Worm (Caenorhabditis elegans) whole organism, late embryonic: ENCODE results near the gene F42H10.2.

ENCODE experiments used
- C08G9.2 ChIP-seq: sonication (generic microtip); optimal IDR thresholded peaks from 2 replicates; lab custom pipeline; 2016; ENCODE audit warnings: mild to moderate bottlenecking, missing genetic modification characterization, moderate library complexity, missing compliant biosample characterization
- T23F11.4 ChIP-seq: fragments of 200-800 bp; sonication (Bioruptor generic); optimal IDR thresholded peaks from 2 replicates; lab custom pipeline; 2018; ENCODE audit warnings: mild to moderate bottlenecking, missing genetic modification characterization, missing compliant biosample characterization
- Y22D7AL.16 ChIP-seq: sonication (generic microtip); optimal IDR thresholded peaks from 2 replicates; lab custom pipeline; 2016; ENCODE audit warnings: missing genetic modification characterization, missing compliant biosample characterization
- ahr-1 ChIP-seq: sonication (generic microtip); optimal IDR thresholded peaks from 2 replicates; lab custom pipeline; 2016; ENCODE audit warnings: missing genetic modification characterization, missing compliant biosample characterization
- ama-1 ChIP-seq: fragments of 150-350 bp; optimal IDR thresholded peaks from 2 replicates; lab custom pipeline; 2014
- ceh-14 ChIP-seq: sonication (generic microtip); optimal IDR thresholded peaks from 2 replicates; lab custom pipeline; 2016; ENCODE audit warnings: missing genotype, missing genetic modification characterization, missing compliant biosample characterization
- ceh-18 ChIP-seq: sonication (generic microtip); optimal IDR thresholded peaks from 2 replicates; lab custom pipeline; 2016; ENCODE audit warnings: missing genetic modification characterization, missing compliant biosample characterization
- ceh-2 ChIP-seq: sonication (generic microtip); optimal IDR thresholded peaks from 2 replicates; lab custom pipeline; 2016; ENCODE audit warnings: missing genotype, missing genetic modification characterization, missing compliant biosample characterization
- ceh-24 ChIP-seq: sonication (generic microtip); optimal IDR thresholded peaks from 2 replicates; lab custom pipeline; 2016; ENCODE audit warnings: mild to moderate bottlenecking, missing genetic modification characterization, missing compliant biosample characterization
- ceh-30 ChIP-seq: fragments of 150-350 bp; optimal IDR thresholded peaks from 2 replicates; lab custom pipeline; 2014; ENCODE audit warnings: missing biosample characterization, missing genetic modification characterization
- ceh-31 ChIP-seq: sonication (generic microtip); optimal IDR thresholded peaks from 2 replicates; lab custom pipeline; 2016; ENCODE audit warnings: missing genetic modification characterization, missing compliant biosample characterization
- ceh-34 ChIP-seq: sonication (generic microtip); optimal IDR thresholded peaks from 2 replicates; lab custom pipeline; 2016; ENCODE audit warnings: mild to moderate bottlenecking, missing genetic modification characterization, missing compliant biosample characterization
- ceh-45 ChIP-seq: fragments of 200-800 bp; sonication (Bioruptor generic); IDR thresholded peaks from 2 replicates; pipeline ENCODE4 v1.3.6; 2022; ENCODE audit warnings: missing genetic modification reagents, missing genetic modification characterization, missing compliant biosample characterization
- ceh-48 ChIP-seq: sonication (generic microtip); optimal IDR thresholded peaks from 2 replicates; lab custom pipeline; 2016; ENCODE audit warnings: missing genetic modification characterization, inconsistent platforms, missing compliant biosample characterization
- ceh-6 ChIP-seq: fragments of 200-800 bp; sonication (Bioruptor generic); optimal IDR thresholded peaks from 2 replicates; lab custom pipeline; 2018; ENCODE audit warnings: mild to moderate bottlenecking, missing genetic modification characterization, missing compliant biosample characterization
- che-1 ChIP-seq: sonication (generic microtip); optimal IDR thresholded peaks from 2 replicates; lab custom pipeline; 2016; ENCODE audit warnings: mild to moderate bottlenecking, missing genetic modification characterization, missing compliant biosample characterization
- dmd-4 ChIP-seq: sonication (generic microtip); optimal IDR thresholded peaks from 2 replicates; lab custom pipeline; 2016; ENCODE audit warnings: borderline replicate concordance, missing genetic modification characterization, missing compliant biosample characterization
- elt-4 ChIP-seq: sonication (generic microtip); optimal IDR thresholded peaks from 2 replicates; lab custom pipeline; 2016; ENCODE audit warnings: missing genetic modification characterization, missing compliant biosample characterization
- ets-4 ChIP-seq: sonication (generic microtip); optimal IDR thresholded peaks from 2 replicates; lab custom pipeline; 2016; ENCODE audit warnings: missing genetic modification characterization, missing compliant biosample characterization
- fax-1 ChIP-seq: sonication (generic microtip); optimal IDR thresholded peaks from 2 replicates; lab custom pipeline; 2016; ENCODE audit warnings: missing genotype, missing genetic modification characterization, missing compliant biosample characterization
- gmeb-2 ChIP-seq: sonication (generic microtip); optimal IDR thresholded peaks from 2 replicates; lab custom pipeline; 2016; ENCODE audit warnings: missing genetic modification characterization, inconsistent platforms, missing compliant biosample characterization
- hlh-13 ChIP-seq: fragments of 200-800 bp; sonication (Bioruptor generic); optimal IDR thresholded peaks from 2 replicates; lab custom pipeline; 2018; ENCODE audit warnings: mild to moderate bottlenecking, missing genetic modification characterization, missing compliant biosample characterization
- hlh-30 ChIP-seq: sonication (generic microtip); optimal IDR thresholded peaks from 2 replicates; lab custom pipeline; 2017; ENCODE audit warnings: antibody characterized with exemption, missing genetic modification characterization, missing compliant biosample characterization; ENCODE audit not compliant: insufficient read depth
- hlh-6 ChIP-seq: sonication (generic microtip); optimal IDR thresholded peaks from 2 replicates; lab custom pipeline; 2016; ENCODE audit warnings: missing genotype, missing genetic modification characterization, missing compliant biosample characterization
- lim-6 ChIP-seq: sonication (generic microtip); optimal IDR thresholded peaks from 2 replicates; lab custom pipeline; 2016; ENCODE audit warnings: missing genetic modification characterization, missing compliant biosample characterization
- lin-11 ChIP-seq: fragments of 200-800 bp; sonication (Bioruptor generic); optimal IDR thresholded peaks from 2 replicates; lab custom pipeline; 2018; ENCODE audit warnings: mild to moderate bottlenecking, missing genetic modification characterization, missing compliant biosample characterization
- madf-2 ChIP-seq: sonication (generic microtip); optimal IDR thresholded peaks from 2 replicates; lab custom pipeline; 2017; ENCODE audit warnings: missing genetic modification characterization, missing compliant biosample characterization
- nfya-1 ChIP-seq: sonication (generic microtip); optimal IDR thresholded peaks from 2 replicates; lab custom pipeline; 2017; ENCODE audit warnings: missing genetic modification characterization, mild to moderate bottlenecking, missing compliant biosample characterization, antibody characterized with exemption, moderate library complexity
- nhr-11 ChIP-seq: fragments of 150-350 bp; optimal IDR thresholded peaks from 2 replicates; lab custom pipeline; 2014; ENCODE audit warnings: missing biosample characterization, missing genetic modification characterization
- npax-4 ChIP-seq: sonication (generic microtip); optimal IDR thresholded peaks from 2 replicates; lab custom pipeline; 2016; ENCODE audit warnings: missing genetic modification characterization, missing compliant biosample characterization
- odd-2 ChIP-seq: sonication (generic microtip); optimal IDR thresholded peaks from 2 replicates; lab custom pipeline; 2017; ENCODE audit warnings: antibody characterized with exemption, mild to moderate bottlenecking, missing genetic modification characterization, missing compliant biosample characterization
- pat-9 ChIP-seq: fragments of 200-800 bp; sonication (Bioruptor generic); optimal IDR thresholded peaks from 2 replicates; lab custom pipeline; 2018; ENCODE audit warnings: mild to moderate bottlenecking, missing genetic modification characterization, moderate library complexity, missing compliant biosample characterization
- pax-1 ChIP-seq: fragments of 150-350 bp; optimal IDR thresholded peaks from 2 replicates; lab custom pipeline; 2014; ENCODE audit warnings: missing biosample characterization, missing genetic modification characterization
- pros-1 ChIP-seq: fragments of 150-350 bp; optimal IDR thresholded peaks from 2 replicates; lab custom pipeline; 2014; ENCODE audit warnings: missing biosample characterization, missing genetic modification reagents, missing genetic modification characterization
- ref-2 ChIP-seq: sonication (generic microtip); optimal IDR thresholded peaks from 2 replicates; lab custom pipeline; 2016; ENCODE audit warnings: missing genetic modification characterization, missing compliant biosample characterization
- rnt-1 ChIP-seq: sonication (generic microtip); optimal IDR thresholded peaks from 2 replicates; lab custom pipeline; 2016; ENCODE audit warnings: missing genetic modification characterization, missing compliant biosample characterization
- sox-2 ChIP-seq: fragments of 200-800 bp; sonication (Bioruptor generic); IDR thresholded peaks from 2 replicates; pipeline ENCODE4 v1.3.6; 2022; ENCODE audit warnings: missing genetic modification reagents, missing genetic modification characterization, missing compliant biosample characterization
- sox-4 ChIP-seq: sonication (generic microtip); optimal IDR thresholded peaks from 2 replicates; lab custom pipeline; 2017; ENCODE audit warnings: mild to moderate bottlenecking, missing genetic modification characterization, inconsistent platforms, missing compliant biosample characterization
- tbx-2 ChIP-seq: sonication (generic microtip); optimal IDR thresholded peaks from 2 replicates; lab custom pipeline; 2016; ENCODE audit warnings: missing genetic modification characterization, missing compliant biosample characterization
- ttx-3 ChIP-seq: sonication (generic microtip); optimal IDR thresholded peaks from 2 replicates; lab custom pipeline; 2016; ENCODE audit warnings: missing genetic modification reagents, missing genetic modification characterization, missing compliant biosample characterization
- unc-3 ChIP-seq, 2 experiments: fragments of 200-800 bp in 1 of 2; sonication (Bioruptor generic) in 1 of 2; sonication (generic microtip) in 1 of 2; conservative IDR thresholded peaks in 1 of 2; optimal IDR thresholded peaks in 1 of 2; 2 replicates each; pipeline versions ENCODE4 v1.3.6 to Lab custom; 2016 to 2022; ENCODE audit warnings: missing compliant biosample characterization in 2 of 2, missing genetic modification characterization in 2 of 2, missing genetic modification reagents in 1 of 2
- unc-42 ChIP-seq: sonication (generic microtip); optimal IDR thresholded peaks from 2 replicates; lab custom pipeline; 2016; ENCODE audit warnings: missing genotype, missing genetic modification characterization, missing compliant biosample characterization
- unc-55 ChIP-seq: sonication (generic microtip); optimal IDR thresholded peaks from 2 replicates; lab custom pipeline; 2017; ENCODE audit warnings: missing biosample characterization, missing genetic modification reagents, missing genetic modification characterization
- unc-86 ChIP-seq: sonication (generic microtip); optimal IDR thresholded peaks from 2 replicates; lab custom pipeline; 2016; ENCODE audit warnings: missing genetic modification characterization, missing compliant biosample characterization
- zip-5 ChIP-seq: sonication (generic microtip); optimal IDR thresholded peaks from 2 replicates; lab custom pipeline; 2016; ENCODE audit warnings: missing genetic modification characterization, missing compliant biosample characterization
- ztf-16 ChIP-seq: sonication (generic microtip); optimal IDR thresholded peaks from 2 replicates; lab custom pipeline; 2017; ENCODE audit warnings: missing genetic modification characterization, missing compliant biosample characterization

Gene F42H10.2

DNA sequence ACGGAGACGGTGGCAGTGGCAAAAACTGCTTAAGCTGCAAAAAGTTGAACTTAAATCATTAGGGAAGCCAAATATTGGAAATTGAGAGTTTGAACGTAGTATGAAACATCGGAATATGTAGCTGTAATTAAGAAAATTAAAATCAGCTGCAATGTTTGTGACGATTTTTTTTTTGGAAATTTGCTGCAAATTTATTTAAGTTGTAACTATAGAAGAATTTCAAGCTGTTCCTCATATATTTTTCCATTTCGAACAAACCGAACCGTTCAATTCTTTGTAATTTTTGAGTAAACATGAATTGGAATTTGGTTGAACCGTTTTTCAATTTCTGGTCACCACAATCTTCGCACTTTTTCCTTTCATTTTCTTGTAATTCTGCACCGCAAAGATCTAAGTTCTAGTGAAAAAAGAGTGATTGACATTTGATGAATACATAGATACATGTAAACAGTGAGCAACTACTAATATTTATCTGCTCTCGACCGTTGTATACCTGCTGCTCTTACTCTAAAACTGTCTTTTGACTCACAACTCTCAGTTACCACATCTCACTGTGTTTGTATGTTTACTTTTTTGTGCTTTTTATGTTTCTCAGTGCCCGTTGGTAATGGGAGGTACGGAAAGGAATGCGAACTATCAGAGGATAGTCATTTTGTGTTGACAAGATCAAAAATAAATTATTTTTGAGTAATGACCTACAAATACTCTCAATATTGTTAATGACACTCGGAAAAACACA lies 31.4 kb downstream of the F42H10.2 start:
- no peak for TF ChIP-seq sox-4 (tag; lab: Kevin White, UChicago)
- TF ChIP-seq npax-4: no peak
- TF ChIP-seq che-1: no peak
- no peak for TF ChIP-seq madf-2
- no peak for TF ChIP-seq ceh-45 (GFP tag; lab: Robert Waterston, UW)
- no peak for TF ChIP-seq hlh-13 (GFP tag; lab: Kevin White, UChicago)
- no peak for TF ChIP-seq sox-2 (GFP tag; lab: Robert Waterston, UW)
- no peak for TF ChIP-seq ceh-18 (tag; lab: Kevin White, UChicago)
- TF ChIP-seq ceh-48 (tag; lab: Kevin White, UChicago): no peak
- no peak for TF ChIP-seq lin-11 (tag; lab: Kevin White, UChicago)
- no peak for TF ChIP-seq Y22D7AL.16 (tag; lab: Kevin White, UChicago)

ce11 chrIII:8524773-8525172 lies 34.4 kb downstream of the F42H10.2 start, which contains the start of gene idpp-15:
Gene idpp-15 (plus strand): TSS chrIII:8525073.
- no peak for TF ChIP-seq ceh-34 (tag; lab: Kevin White, UChicago)
- no peak for TF ChIP-seq ztf-16 (tag; lab: Kevin White, UChicago)
- no peak for TF ChIP-seq ceh-14 (tag; lab: Kevin White, UChicago)
- TF ChIP-seq ceh-24 (tag; lab: Kevin White, UChicago): no peak
- TF ChIP-seq ttx-3: no peak
- no peak for TF ChIP-seq zip-5 (tag; lab: Kevin White, UChicago)
- no peak for TF ChIP-seq fax-1 (tag; lab: Kevin White, UChicago)
- no peak for TF ChIP-seq hlh-6
- no peak for TF ChIP-seq npax-4
- TF ChIP-seq unc-3 (GFP tag; conservative IDR thresholded peaks at IDR 0.05; lab: Robert Waterston, UW): no peak
- no peak for TF ChIP-seq unc-3 (tag; optimal IDR thresholded peaks at IDR 0.05; lab: Kevin White, UChicago)
- no peak for TF ChIP-seq ceh-48 (tag; lab: Kevin White, UChicago)
- no peak for TF ChIP-seq dmd-4 (tag; lab: Kevin White, UChicago)
- no peak for TF ChIP-seq hlh-30 (tag; lab: Kevin White, UChicago)
- no peak for TF ChIP-seq C08G9.2
- no peak for TF ChIP-seq tbx-2 (tag; lab: Kevin White, UChicago)

DNA sequence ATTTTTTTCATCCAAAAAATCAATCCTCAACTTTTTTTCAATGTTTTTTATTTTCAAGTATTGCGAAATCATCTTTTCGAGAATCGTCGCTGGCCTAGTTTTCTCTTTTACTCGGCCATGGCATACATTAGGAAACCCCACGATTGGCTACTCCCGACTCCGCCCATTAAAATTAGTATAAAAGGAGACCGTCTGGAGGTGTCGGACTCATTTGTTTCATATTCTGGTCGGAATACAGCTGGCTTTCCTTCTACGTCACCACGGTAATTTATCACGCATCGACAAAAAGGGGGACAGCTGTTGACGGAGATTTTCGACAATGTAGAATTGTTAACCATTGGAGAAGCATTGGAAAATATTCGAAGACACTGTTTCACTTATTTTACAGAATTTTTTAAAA lies 38.6 kb downstream of the F42H10.2 start:
- TF ChIP-seq ceh-2 (peak; percentile 75), sox-2 (GFP tag; lab: Robert Waterston, UW) (no peak), lim-6 (tag; lab: Kevin White, UChicago) (peak; percentile 39), ets-4 (peak; percentile 78), gmeb-2 (tag; lab: Kevin White, UChicago) (peak; percentile 37), ceh-45 (GFP tag; lab: Robert Waterston, UW) (no peak), elt-4 (tag; lab: Kevin White, UChicago) (no peak), che-1 (no peak), ahr-1 (tag; lab: Kevin White, UChicago) (no peak), pat-9 (tag; lab: Kevin White, UChicago) (no peak), C08G9.2 (peak; percentile 82), pax-1 (tag; lab: Kevin White, UChicago) (no peak), Y22D7AL.16 (tag; lab: Kevin White, UChicago) (no peak), nhr-11 (tag; lab: Kevin White, UChicago) (no peak), unc-42 (tag; lab: Kevin White, UChicago) (peak; percentile 23), ceh-6 (GFP tag; lab: Kevin White, UChicago) (no peak), ama-1 (lab: Kevin White, UChicago) (peak; percentile 94), ttx-3 (no peak), T23F11.4 (GFP tag; lab: Kevin White, UChicago) (no peak), pros-1 (tag; lab: Kevin White, UChicago) (no peak), ceh-14 (tag; lab: Kevin White, UChicago) (no peak), ref-2 (tag; lab: Kevin White, UChicago) (peak; percentile 58), nfya-1 (tag; lab: Kevin White, UChicago) (peak; percentile 100), lin-11 (tag; lab: Kevin White, UChicago) (no peak), unc-86 (tag; lab: Kevin White, UChicago) (no peak), ceh-30 (tag; lab: Kevin White, UChicago) (no peak), odd-2 (tag; lab: Kevin White, UChicago) (no peak), hlh-6 (no peak), zip-5 (tag; lab: Kevin White, UChicago) (peak; percentile 1), tbx-2 (tag; lab: Kevin White, UChicago) (peak; percentile 74), unc-55 (peak; percentile 57), ceh-48 (tag; lab: Kevin White, UChicago) (no peak), rnt-1 (peak; percentile 8), ceh-31 (tag; lab: Kevin White, UChicago) (peak; percentile 90)
